ENCODE assay signal across 1 fruit fly cellular context in the genomic region with DNA sequence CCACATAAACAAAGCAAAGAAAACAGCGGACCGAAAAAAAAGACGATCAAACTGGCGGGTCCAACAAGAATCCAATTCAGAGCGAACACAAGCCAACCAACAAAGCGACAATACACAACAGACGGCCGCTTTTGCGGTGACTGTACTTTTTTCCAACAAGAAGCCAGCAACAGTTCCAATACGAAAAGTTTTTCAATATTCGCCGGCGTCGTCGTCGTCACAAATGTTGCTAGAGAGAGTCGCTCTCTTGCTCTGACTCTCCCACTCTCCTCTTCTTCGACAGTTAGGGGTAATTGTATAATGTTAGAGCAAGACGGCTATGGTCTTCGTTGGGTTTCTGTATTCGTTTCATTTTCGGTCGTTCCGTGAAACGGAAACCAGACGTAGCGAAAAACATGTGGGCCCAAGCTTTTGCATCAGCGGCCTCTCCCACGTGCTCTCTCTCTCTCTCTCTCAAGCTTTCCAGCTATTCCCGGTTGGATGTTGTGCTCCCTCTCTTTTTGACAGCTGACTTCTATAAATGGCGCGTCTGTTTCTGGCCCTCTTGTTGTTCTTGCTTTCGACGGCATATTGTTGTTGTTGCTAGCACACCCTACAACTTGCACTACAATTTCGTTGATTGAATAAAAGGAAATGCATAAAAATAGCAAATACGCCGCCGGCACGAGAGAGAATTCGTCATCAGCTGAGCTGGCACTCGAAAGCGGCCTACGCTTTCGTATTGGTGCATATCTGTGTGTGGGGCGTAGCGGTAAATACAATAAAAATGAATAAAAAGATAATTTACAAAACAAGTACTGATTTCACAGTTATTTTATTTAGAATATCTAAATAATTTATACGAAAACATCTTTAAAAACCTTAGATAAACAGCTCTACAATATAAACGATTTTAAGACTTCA.
TF ChIP-seq lines count a peak whose summit lies in the region.

No protein-coding gene starts in this region.

TF ChIP-seq in whole organism, embryonic, 481 proteins besides CTCF, POLR2A, EP300 and RAD21 (continued from another document and continues in another):
- TF ChIP-seq CG10431 (GFP tag; optimal IDR thresholded peaks at IDR 0.05; lab: Kevin White, UChicago) (peak; percentile 93), MESR4 (GFP tag; optimal IDR thresholded peaks at IDR 0.05; lab: Kevin White, UChicago) (no peak), CG13775 (GFP tag; optimal IDR thresholded peaks at IDR 0.05; lab: Kevin White, UChicago) (peak; percentile 53), CG5953 (GFP tag; IDR thresholded peaks at IDR 0.05; lab: Robert Waterston, UW) (no peak), CG10366 (GFP tag; IDR thresholded peaks at IDR 0.05; lab: Robert Waterston, UW) (no peak), usp (GFP tag; optimal IDR thresholded peaks at IDR 0.05; lab: Kevin White, UChicago) (no peak), Nf-YA (GFP tag; IDR thresholded peaks at IDR 0.05; lab: Robert Waterston, UW) (no peak), Gug (GFP tag; IDR thresholded peaks at IDR 0.05; lab: Robert Waterston, UW) (no peak), HLH4C (GFP tag; IDR thresholded peaks at IDR 0.05; lab: Robert Waterston, UW; ENCODE audit: partially characterized antibody) (no peak), p53 (GFP tag; optimal IDR thresholded peaks at IDR 0.05; lab: Kevin White, UChicago) (no peak), lola (GFP tag; optimal IDR thresholded peaks at IDR 0.05; lab: Kevin White, UChicago) (no peak), CG7357 (GFP tag; IDR thresholded peaks at IDR 0.05; lab: Robert Waterston, UW) (no peak), Blimp-1 (GFP tag; optimal IDR thresholded peaks at IDR 0.05; lab: Kevin White, UChicago) (peak; percentile 5), wdn (GFP tag; IDR thresholded peaks at IDR 0.05; lab: Robert Waterston, UW) (no peak), CG6654 (GFP tag; optimal IDR thresholded peaks at IDR 0.05; lab: Kevin White, UChicago) (no peak), row (GFP tag; IDR thresholded peaks at IDR 0.05; lab: Robert Waterston, UW) (no peak), gem (tag; optimal IDR thresholded peaks at IDR 0.05; lab: Kevin White, UChicago) (no peak), caup (GFP tag; optimal IDR thresholded peaks at IDR 0.05; lab: Kevin White, UChicago; ENCODE audit: severe bottlenecking) (peak; percentile 96), fd96Cb (tag; optimal IDR thresholded peaks at IDR 0.05; lab: Kevin White, UChicago) (no peak), CG30403 (GFP tag; optimal IDR thresholded peaks at IDR 0.05; lab: Kevin White, UChicago) (no peak), CG8924 (tag; optimal IDR thresholded peaks at IDR 0.05; lab: Kevin White, UChicago) (peak; percentile 83), stc (GFP tag; IDR thresholded peaks at IDR 0.05; lab: Robert Waterston, UW) (no peak), cg (GFP tag; optimal IDR thresholded peaks at IDR 0.05; lab: Kevin White, UChicago) (peak; percentile 67), CG10462 (GFP tag; optimal IDR thresholded peaks at IDR 0.05; lab: Kevin White, UChicago) (no peak), lab (GFP tag; optimal IDR thresholded peaks at IDR 0.05; lab: Kevin White, UChicago) (peak; percentile 96), Hr78 (GFP tag; optimal IDR thresholded peaks at IDR 0.05; lab: Kevin White, UChicago) (peak in 1 of 2 experiments; percentile 13), jing (GFP tag; optimal IDR thresholded peaks at IDR 0.05; lab: Kevin White, UChicago) (no peak), ac (GFP tag; optimal IDR thresholded peaks at IDR 0.05; lab: Kevin White, UChicago) (peak; percentile 17), CG17361 (GFP tag; IDR thresholded peaks at IDR 0.05; lab: Robert Waterston, UW) (no peak), CG7271 (tag; optimal IDR thresholded peaks at IDR 0.05; lab: Kevin White, UChicago) (peak; percentile 43), CG1024 (GFP tag; IDR thresholded peaks at IDR 0.05; lab: Robert Waterston, UW) (no peak), Doc2 (GFP tag; IDR thresholded peaks at IDR 0.05; lab: Robert Waterston, UW) (no peak), CG2129 (GFP tag; IDR thresholded peaks at IDR 0.05; lab: Robert Waterston, UW; ENCODE audit: partially characterized antibody) (no peak), CG6791 (GFP tag; IDR thresholded peaks at IDR 0.05; lab: Robert Waterston, UW; ENCODE audit: partially characterized antibody) (no peak), org-1 (GFP tag; optimal IDR thresholded peaks at IDR 0.05; lab: Kevin White, UChicago) (peak; percentile 64), Sox102F (GFP tag; optimal IDR thresholded peaks at IDR 0.05; lab: Kevin White, UChicago) (no peak), CG2712 (tag; optimal IDR thresholded peaks at IDR 0.05; lab: Kevin White, UChicago) (peak; percentile 53), Spps (tag; optimal IDR thresholded peaks at IDR 0.05; lab: Kevin White, UChicago) (no peak), CG13894 (tag; optimal IDR thresholded peaks at IDR 0.05; lab: Kevin White, UChicago) (peak; percentile 71), CG7556 (GFP tag; optimal IDR thresholded peaks at IDR 0.05; lab: Kevin White, UChicago) (peak; percentile 24), Opbp (GFP tag; IDR thresholded peaks at IDR 0.05; lab: Robert Waterston, UW; ENCODE audit: partially characterized antibody) (no peak), Abd-B (GFP tag; optimal IDR thresholded peaks at IDR 0.05; lab: Kevin White, UChicago) (no peak), CG6272 (GFP tag; IDR thresholded peaks at IDR 0.05; lab: Robert Waterston, UW) (no peak), ftz-f1 (GFP tag; optimal IDR thresholded peaks at IDR 0.05; lab: Kevin White, UChicago) (peak; percentile 45), B-H1 (GFP tag; IDR thresholded peaks at IDR 0.05; lab: Robert Waterston, UW) (no peak), CG10274 (GFP tag; optimal IDR thresholded peaks at IDR 0.05; lab: Kevin White, UChicago) (peak; percentile 68), CG15479 (GFP tag; optimal IDR thresholded peaks at IDR 0.05; lab: Kevin White, UChicago) (no peak), kni (GFP tag; optimal IDR thresholded peaks at IDR 0.05; lab: Kevin White, UChicago) (peak; percentile 93), CG5245 (GFP tag; optimal IDR thresholded peaks at IDR 0.05; lab: Kevin White, UChicago) (no peak), Ravus (GFP tag; IDR thresholded peaks at IDR 0.05; lab: Robert Waterston, UW) (no peak), Max (GFP tag; optimal IDR thresholded peaks at IDR 0.05; lab: Kevin White, UChicago) (peak; percentile 91), lilli (GFP tag; optimal IDR thresholded peaks at IDR 0.05; lab: Kevin White, UChicago) (peak; percentile 23), Dip2 (GFP tag; IDR thresholded peaks at IDR 0.05; lab: Robert Waterston, UW) (no peak), tgo (GFP tag; IDR thresholded peaks at IDR 0.05; lab: Robert Waterston, UW) (no peak), unpg (GFP tag; optimal IDR thresholded peaks at IDR 0.05; lab: Kevin White, UChicago) (peak; percentile 71), crol (GFP tag; IDR thresholded peaks at IDR 0.05; lab: Robert Waterston, UW) (no peak), E2f1 (GFP tag; IDR thresholded peaks at IDR 0.05; lab: Robert Waterston, UW) (no peak), dati (GFP tag; IDR thresholded peaks at IDR 0.05; lab: Robert Waterston, UW) (no peak), pzg (GFP tag; optimal IDR thresholded peaks at IDR 0.05; lab: Kevin White, UChicago) (peak; percentile 27), CG4282 (GFP tag; optimal IDR thresholded peaks at IDR 0.05; lab: Kevin White, UChicago) (no peak), Dp (GFP tag; optimal IDR thresholded peaks at IDR 0.05; lab: Kevin White, UChicago) (peak; percentile 24), fru (optimal IDR thresholded peaks at IDR 0.05; lab: Kevin White, UChicago) (no peak), CG17186 (GFP tag; optimal IDR thresholded peaks at IDR 0.05; lab: Kevin White, UChicago) (peak; percentile 32), CG3726 (GFP tag; IDR thresholded peaks at IDR 0.05; lab: Robert Waterston, UW) (no peak), CG1832 (GFP tag; optimal IDR thresholded peaks at IDR 0.05; lab: Kevin White, UChicago) (peak; percentile 79), CG12769 (tag; optimal IDR thresholded peaks at IDR 0.05; lab: Kevin White, UChicago) (peak; percentile 98), CG13123 (GFP tag; optimal IDR thresholded peaks at IDR 0.05; lab: Kevin White, UChicago) (no peak), CG11398 (GFP tag; optimal IDR thresholded peaks at IDR 0.05; lab: Kevin White, UChicago) (peak; percentile 44), ERR (GFP tag; optimal IDR thresholded peaks at IDR 0.05; lab: Kevin White, UChicago) (peak; percentile 43), maf-S (GFP tag; optimal IDR thresholded peaks at IDR 0.05; lab: Kevin White, UChicago) (no peak), sima (GFP tag; optimal IDR thresholded peaks at IDR 0.05; lab: Kevin White, UChicago) (no peak), CG3838 (GFP tag; optimal IDR thresholded peaks at IDR 0.05; lab: Kevin White, UChicago) (peak; percentile 99), HmgZ (tag; optimal IDR thresholded peaks at IDR 0.05; lab: Kevin White, UChicago) (peak; percentile 75), CG10654 (GFP tag; optimal IDR thresholded peaks at IDR 0.05; lab: Kevin White, UChicago) (no peak), CG6813 (GFP tag; optimal IDR thresholded peaks at IDR 0.05; lab: Kevin White, UChicago) (peak; percentile 96), CG16813 (GFP tag; IDR thresholded peaks at IDR 0.05; lab: Robert Waterston, UW; ENCODE audit: partially characterized antibody) (no peak), Six4 (GFP tag; optimal IDR thresholded peaks at IDR 0.05; lab: Kevin White, UChicago) (peak; percentile 21), D19A (tag; optimal IDR thresholded peaks at IDR 0.05; lab: Kevin White, UChicago) (peak; percentile 15), abd-A (tag; optimal IDR thresholded peaks at IDR 0.05; lab: Kevin White, UChicago) (peak; percentile 94), H15 (GFP tag; IDR thresholded peaks at IDR 0.05; lab: Robert Waterston, UW) (no peak), HLH54F (GFP tag; optimal IDR thresholded peaks at IDR 0.05; lab: Kevin White, UChicago) (no peak), CG4854 (GFP tag; optimal IDR thresholded peaks at IDR 0.05; lab: Kevin White, UChicago) (no peak), slp2 (GFP tag; optimal IDR thresholded peaks at IDR 0.05; lab: Kevin White, UChicago) (no peak), CG18599 (GFP tag; optimal IDR thresholded peaks at IDR 0.05; lab: Kevin White, UChicago) (peak; percentile 90), CG8089 (GFP tag; optimal IDR thresholded peaks at IDR 0.05; lab: Kevin White, UChicago) (peak; percentile 29), dimm (GFP tag; IDR thresholded peaks at IDR 0.05; lab: Robert Waterston, UW) (no peak), CrebB (tag; optimal IDR thresholded peaks at IDR 0.05; lab: Kevin White, UChicago) (peak; percentile 94), CG8388 (GFP tag; optimal IDR thresholded peaks at IDR 0.05; lab: Kevin White, UChicago) (peak; percentile 66), h (optimal IDR thresholded peaks at IDR 0.05; lab: Kevin White, UChicago) (no peak), CG9817 (tag; optimal IDR thresholded peaks at IDR 0.05; lab: Kevin White, UChicago) (no peak), lov (optimal IDR thresholded peaks at IDR 0.05; lab: Kevin White, UChicago) (no peak), lov (GFP tag; IDR thresholded peaks at IDR 0.05; lab: Robert Waterston, UW) (no peak), az2 (GFP tag; optimal IDR thresholded peaks at IDR 0.05; lab: Kevin White, UChicago) (no peak), luna (GFP tag; optimal IDR thresholded peaks at IDR 0.05; lab: Kevin White, UChicago) (no peak), Atf6 (GFP tag; IDR thresholded peaks at IDR 0.05; lab: Robert Waterston, UW) (no peak), CG17912 (GFP tag; optimal IDR thresholded peaks at IDR 0.05; lab: Kevin White, UChicago) (peak; percentile 92), HLH3B (GFP tag; IDR thresholded peaks at IDR 0.05; lab: Robert Waterston, UW) (no peak), NFAT (GFP tag; IDR thresholded peaks at IDR 0.05; lab: Robert Waterston, UW) (no peak), D (optimal IDR thresholded peaks at IDR 0.05; lab: Kevin White, UChicago) (peak; percentile 87), D (GFP tag; optimal IDR thresholded peaks at IDR 0.05; lab: Kevin White, UChicago) (peak; percentile 54), ash1 (GFP tag; optimal IDR thresholded peaks at IDR 0.05; lab: Kevin White, UChicago) (peak; percentile 94), CG43689 (GFP tag; IDR thresholded peaks at IDR 0.05; lab: Robert Waterston, UW) (no peak), Dll (GFP tag; IDR thresholded peaks at IDR 0.05; lab: Robert Waterston, UW; ENCODE audit: partially characterized antibody) (no peak), Hr3 (GFP tag; optimal IDR thresholded peaks at IDR 0.05; lab: Kevin White, UChicago) (no peak), bsh (GFP tag; optimal IDR thresholded peaks at IDR 0.05; lab: Kevin White, UChicago) (peak; percentile 57 to 60), Bteb2 (GFP tag; optimal IDR thresholded peaks at IDR 0.05; lab: Kevin White, UChicago) (peak; percentile 28), gfzf (GFP tag; optimal IDR thresholded peaks at IDR 0.05; lab: Kevin White, UChicago) (no peak), CG13424 (tag; optimal IDR thresholded peaks at IDR 0.05; lab: Kevin White, UChicago) (peak; percentile 24), hbn (GFP tag; IDR thresholded peaks at IDR 0.05; lab: Robert Waterston, UW; ENCODE audit: partially characterized antibody) (no peak), dmrt11E (tag; optimal IDR thresholded peaks at IDR 0.05; lab: Kevin White, UChicago) (no peak), CG14965 (GFP tag; optimal IDR thresholded peaks at IDR 0.05; lab: Kevin White, UChicago; ENCODE audit: borderline replicate concordance) (peak; percentile 17), CG12155 (GFP tag; optimal IDR thresholded peaks at IDR 0.05; lab: Kevin White, UChicago) (no peak), run (tag; optimal IDR thresholded peaks at IDR 0.05; lab: Kevin White, UChicago) (peak; percentile 59), ATbp (GFP tag; optimal IDR thresholded peaks at IDR 0.05; lab: Kevin White, UChicago) (peak; percentile 90), emc (GFP tag; optimal IDR thresholded peaks at IDR 0.05; lab: Kevin White, UChicago) (no peak), Poxn (GFP tag; IDR thresholded peaks at IDR 0.05; lab: Robert Waterston, UW) (no peak), ttk (GFP tag; IDR thresholded peaks at IDR 0.05; lab: Robert Waterston, UW) (no peak), Xbp1 (GFP tag; optimal IDR thresholded peaks at IDR 0.05; lab: Kevin White, UChicago) (no peak), Mes4 (GFP tag; optimal IDR thresholded peaks at IDR 0.05; lab: Kevin White, UChicago) (peak; percentile 59), CG1529 (GFP tag; optimal IDR thresholded peaks at IDR 0.05; lab: Kevin White, UChicago) (peak; percentile 71), cwo (GFP tag; optimal IDR thresholded peaks at IDR 0.05; lab: Kevin White, UChicago) (peak; percentile 73), zf30C (GFP tag; optimal IDR thresholded peaks at IDR 0.05; lab: Kevin White, UChicago) (peak; percentile 58), Vsx1 (GFP tag; optimal IDR thresholded peaks at IDR 0.05; lab: Kevin White, UChicago) (peak; percentile 85), z (GFP tag; IDR thresholded peaks at IDR 0.05; lab: Robert Waterston, UW) (no peak), CG14860 (GFP tag; IDR thresholded peaks at IDR 0.05; lab: Robert Waterston, UW; ENCODE audit: partially characterized antibody) (no peak)
